Worm (Caenorhabditis elegans) whole organism, mixed stage, embryonic: ENCODE results near the gene fbxb-15.

Source experiments
- bed-3 ChIP-seq: fragments of 200-800 bp; sonication (Bioruptor generic); optimal IDR thresholded peaks from 3 replicates; lab custom pipeline; 2018; ENCODE audit warnings: mild to moderate bottlenecking, missing genetic modification characterization, moderate library complexity, missing compliant biosample characterization
- blmp-1 ChIP-seq: fragments of 150-350 bp; optimal IDR thresholded peaks from 2 replicates; lab custom pipeline; 2014; ENCODE audit warnings: missing biosample characterization, missing genetic modification characterization
- ceh-39 ChIP-seq: fragments of 150-350 bp; optimal IDR thresholded peaks from 2 replicates; lab custom pipeline; 2014; ENCODE audit warnings: missing biosample characterization, missing genetic modification characterization
- drap-1 ChIP-seq: fragments of 200-800 bp; sonication (Bioruptor generic); optimal IDR thresholded peaks from 3 replicates; lab custom pipeline; 2018; ENCODE audit warnings: mild to moderate bottlenecking, missing genetic modification characterization, missing compliant biosample characterization
- lin-13 ChIP-seq: fragments of 150-350 bp; optimal IDR thresholded peaks from 2 replicates; lab custom pipeline; 2014; ENCODE audit warnings: missing biosample characterization, missing genetic modification characterization
- pha-4 ChIP-seq: fragments of 150-350 bp; optimal IDR thresholded peaks from 2 replicates; lab custom pipeline; 2018; ENCODE audit warnings: missing biosample characterization, missing genetic modification reagents, missing genetic modification characterization
- snpc-4 ChIP-seq: fragments of 150-350 bp; optimal IDR thresholded peaks from 2 replicates; lab custom pipeline; 2014; ENCODE audit warnings: missing biosample characterization, missing genetic modification characterization
- unc-62 ChIP-seq: fragments of 150-350 bp; optimal IDR thresholded peaks from 2 replicates; lab custom pipeline; 2014; ENCODE audit warnings: missing biosample characterization, missing genetic modification reagents, missing genetic modification characterization

- no peak for TF ChIP-seq snpc-4 (tag; lab: Kevin White, UChicago)
- no peak for TF ChIP-seq bed-3 (GFP tag; lab: Kevin White, UChicago)
- no peak for TF ChIP-seq ceh-39
- TF ChIP-seq lin-13 (tag; lab: Kevin White, UChicago), result no peak
- TF ChIP-seq pha-4, result no peak
- no peak for TF ChIP-seq unc-62 (GFP tag; lab: Kevin White, UChicago)
- TF ChIP-seq blmp-1 (tag; lab: Kevin White, UChicago), result no peak
- TF ChIP-seq drap-1 (GFP tag; lab: Kevin White, UChicago), result no peak
Measured at ce11 chrII:1676088-1676487, 22.8 kb upstream of the fbxb-15 start, which contains the start of gene fbxb-17.
